Fruit fly (Drosophila melanogaster) whole organism, embryonic: Measurements from ENCODE around the gene mRpL39.

ENCODE experiments used
- CG14014 ChIP-seq: fragments of 200-800 bp; sonication (Bioruptor generic); IDR thresholded peaks from 2 replicates; pipeline ENCODE4 v1.3.6; 2022; ENCODE audit warnings: missing biosample characterization, missing genetic modification characterization
- CG15479 ChIP-seq: fragments of 200-800 bp; sonication (Bioruptor generic); optimal IDR thresholded peaks from 3 replicates; lab custom pipeline; 2019; ENCODE audit warnings: missing biosample characterization, mild to moderate bottlenecking, missing genetic modification characterization, moderate library complexity
- CG16815 ChIP-seq: fragments of 200-800 bp; sonication (Bioruptor generic); optimal IDR thresholded peaks from 3 replicates; lab custom pipeline; 2017; ENCODE audit warnings: missing biosample characterization, mild to moderate bottlenecking, missing genetic modification characterization
- CG16863 ChIP-seq: fragments of 200-800 bp; sonication (Bioruptor generic); optimal IDR thresholded peaks from 3 replicates; lab custom pipeline; 2016; ENCODE audit warnings: missing biosample characterization, missing genetic modification characterization
- CG17328 ChIP-seq: fragments of 200-800 bp; sonication (Bioruptor generic); IDR thresholded peaks from 2 replicates; pipeline ENCODE4 v1.3.6; 2022; ENCODE audit warnings: missing biosample characterization, missing genetic modification characterization
- CG17361 ChIP-seq: fragments of 200-800 bp; sonication (Bioruptor generic); IDR thresholded peaks from 3 replicates; pipeline ENCODE4 v1.3.6; 2022; ENCODE audit warnings: missing biosample characterization, missing genetic modification characterization
- CG17385 ChIP-seq: fragments of 200-800 bp; sonication (Bioruptor generic); optimal IDR thresholded peaks from 3 replicates; lab custom pipeline; 2018; ENCODE audit warnings: missing biosample characterization, mild to moderate bottlenecking, missing genetic modification characterization
- CG17568 ChIP-seq: fragments of 200-800 bp; sonication (Bioruptor generic); optimal IDR thresholded peaks from 2 replicates; lab custom pipeline; 2018; ENCODE audit warnings: missing biosample characterization, mild to moderate bottlenecking, missing genetic modification characterization, moderate library complexity
- CG18011 ChIP-seq: fragments of 200-800 bp; sonication (Bioruptor generic); optimal IDR thresholded peaks from 2 replicates; lab custom pipeline; 2017; ENCODE audit warnings: missing biosample characterization, missing genetic modification characterization, mild to moderate bottlenecking, moderate library complexity, missing genotype
- CG2116 ChIP-seq: fragments of 200-800 bp; sonication (Bioruptor generic); optimal IDR thresholded peaks from 3 replicates; lab custom pipeline; 2018; ENCODE audit warnings: missing biosample characterization, mild to moderate bottlenecking, missing genetic modification characterization
- CG3065 ChIP-seq: fragments of 200-800 bp; sonication (Bioruptor generic); optimal IDR thresholded peaks from 2 replicates; lab custom pipeline; 2016; ENCODE audit warnings: missing biosample characterization, missing genetic modification characterization
- CG33213 ChIP-seq: fragments of 200-800 bp; sonication (Bioruptor generic); optimal IDR thresholded peaks from 3 replicates; lab custom pipeline; 2016; ENCODE audit warnings: missing biosample characterization, missing genetic modification characterization
- CG34422 ChIP-seq: fragments of 200-800 bp; sonication (Bioruptor generic); IDR thresholded peaks from 3 replicates; pipeline ENCODE4 v1.3.6; 2022; ENCODE audit warnings: missing biosample characterization, missing genetic modification characterization
- CG43689 ChIP-seq: fragments of 200-800 bp; sonication (Bioruptor generic); IDR thresholded peaks from 2 replicates; pipeline ENCODE4 v1.3.6; 2022; ENCODE audit warnings: missing biosample characterization, missing genetic modification characterization
- CG4424 ChIP-seq: fragments of 200-800 bp; sonication (Bioruptor generic); optimal IDR thresholded peaks from 3 replicates; lab custom pipeline; 2016; ENCODE audit warnings: missing biosample characterization, missing genetic modification characterization
- CG6813 ChIP-seq: fragments of 200-800 bp; sonication (Bioruptor generic); optimal IDR thresholded peaks from 2 replicates; lab custom pipeline; 2017; ENCODE audit warnings: missing biosample characterization, missing genetic modification characterization, mild to moderate bottlenecking, moderate library complexity, missing genetic modification reagents
- CG7271 ChIP-seq: fragments of 200-800 bp; sonication (Bioruptor generic); optimal IDR thresholded peaks from 2 replicates; lab custom pipeline; 2018; ENCODE audit warnings: missing biosample characterization, mild to moderate bottlenecking, missing genetic modification characterization, moderate library complexity
- CG7556 ChIP-seq: fragments of 200-800 bp; sonication (Bioruptor generic); optimal IDR thresholded peaks from 2 replicates; lab custom pipeline; 2017; ENCODE audit warnings: missing biosample characterization, mild to moderate bottlenecking, missing genetic modification characterization
- CG8290 ChIP-seq, 3 experiments: fragments of 200-800 bp; sonication (Bioruptor generic); optimal IDR thresholded peaks; 2 replicates each; lab custom pipeline; 2016 to 2019; ENCODE audit warnings: missing biosample characterization in 3 of 3, missing genetic modification characterization in 3 of 3, mild to moderate bottlenecking in 2 of 3, moderate library complexity in 1 of 3
- CHES-1-like ChIP-seq: fragments of 200-800 bp; sonication (Bioruptor generic); optimal IDR thresholded peaks from 2 replicates; lab custom pipeline; 2016; ENCODE audit warnings: missing biosample characterization, missing genetic modification characterization
- Dfd ChIP-seq, 2 experiments: fragments of >200 bp; optimal IDR thresholded peaks; 2 replicates each; lab custom pipeline; 2017; ENCODE audit warnings: missing biosample characterization in 2 of 2, missing genetic modification characterization in 2 of 2
- Dip2 ChIP-seq: fragments of 200-800 bp; sonication (Bioruptor generic); IDR thresholded peaks from 2 replicates; pipeline ENCODE4 v1.3.6; 2022; ENCODE audit warnings: missing biosample characterization, missing genetic modification characterization
- Fer2 ChIP-seq: fragments of 200-800 bp; sonication (Bioruptor generic); optimal IDR thresholded peaks from 2 replicates; lab custom pipeline; 2018; ENCODE audit warnings: missing biosample characterization, mild to moderate bottlenecking, missing genetic modification characterization, moderate library complexity
- Hey ChIP-seq: fragments of 200-800 bp; sonication (Bioruptor generic); optimal IDR thresholded peaks from 3 replicates; lab custom pipeline; 2018; ENCODE audit warnings: missing biosample characterization, mild to moderate bottlenecking, missing genetic modification characterization
- Hsf ChIP-seq: fragments of 200-800 bp; sonication (Bioruptor generic); optimal IDR thresholded peaks from 3 replicates; lab custom pipeline; 2016; ENCODE audit warnings: missing biosample characterization, missing genetic modification characterization
- Lim3 ChIP-seq: fragments of 200-800 bp; sonication (Bioruptor generic); IDR thresholded peaks from 2 replicates; pipeline ENCODE4 v1.3.6; 2022; ENCODE audit warnings: missing biosample characterization, missing genetic modification characterization
- Opbp ChIP-seq: fragments of 200-800 bp; sonication (Bioruptor generic); IDR thresholded peaks from 3 replicates; pipeline ENCODE4 v1.3.6; 2022; ENCODE audit warnings: missing biosample characterization, missing genetic modification characterization; ENCODE audit not compliant: partially characterized antibody
- Scr ChIP-seq: fragments of 200-800 bp; sonication (Bioruptor generic); IDR thresholded peaks from 2 replicates; pipeline ENCODE4 v1.3.6; 2022; ENCODE audit warnings: missing biosample characterization, missing genetic modification characterization; ENCODE audit not compliant: partially characterized antibody
- chn ChIP-seq: fragments of 200-800 bp; sonication (Bioruptor generic); optimal IDR thresholded peaks from 2 replicates; lab custom pipeline; 2016; ENCODE audit warnings: missing biosample characterization, missing genetic modification characterization
- crc ChIP-seq: fragments of 200-800 bp; sonication (Bioruptor generic); optimal IDR thresholded peaks from 2 replicates; lab custom pipeline; 2016; ENCODE audit warnings: missing biosample characterization, missing genetic modification characterization
- disco-r ChIP-seq: fragments of 200-800 bp; sonication (Bioruptor generic); optimal IDR thresholded peaks from 2 replicates; lab custom pipeline; 2016; ENCODE audit warnings: missing biosample characterization, missing genetic modification characterization
- dmrt11E ChIP-seq: fragments of 200-800 bp; sonication (Bioruptor generic); optimal IDR thresholded peaks from 3 replicates; lab custom pipeline; 2018; ENCODE audit warnings: missing biosample characterization, mild to moderate bottlenecking, missing genetic modification characterization, moderate library complexity
- dysf ChIP-seq: fragments of 200-800 bp; sonication (Bioruptor generic); IDR thresholded peaks from 3 replicates; pipeline ENCODE4 v1.3.6; 2022; ENCODE audit warnings: missing biosample characterization, missing genetic modification characterization
- esg ChIP-seq: fragments of 200-800 bp; sonication (Bioruptor generic); conservative IDR thresholded peaks from 2 replicates; pipeline ENCODE4 v1.3.6; 2022; ENCODE audit warnings: missing biosample characterization, missing genetic modification characterization
- fd96Cb ChIP-seq: fragments of 200-800 bp; sonication (Bioruptor generic); optimal IDR thresholded peaks from 2 replicates; lab custom pipeline; 2018; ENCODE audit warnings: missing biosample characterization, mild to moderate bottlenecking, missing genetic modification characterization, moderate library complexity
- gce ChIP-seq: fragments of 200-800 bp; sonication (Bioruptor generic); IDR thresholded peaks from 3 replicates; pipeline ENCODE4 v1.3.6; 2022; ENCODE audit warnings: missing biosample characterization, missing genetic modification characterization
- gem ChIP-seq: fragments of 200-800 bp; sonication (Bioruptor generic); optimal IDR thresholded peaks from 2 replicates; lab custom pipeline; 2019; ENCODE audit warnings: missing biosample characterization, mild to moderate bottlenecking, missing genetic modification characterization, moderate library complexity
- grau ChIP-seq: fragments of 200-800 bp; optimal IDR thresholded peaks from 3 replicates; lab custom pipeline; 2019; ENCODE audit warnings: missing biosample characterization, mild to moderate bottlenecking, missing genetic modification characterization, moderate library complexity
- grn ChIP-seq: fragments of 200-800 bp; sonication (Bioruptor generic); optimal IDR thresholded peaks from 3 replicates; lab custom pipeline; 2017; ENCODE audit warnings: missing biosample characterization, missing genetic modification characterization
- gsb-n ChIP-seq: fragments of 200-800 bp; sonication (Bioruptor generic); optimal IDR thresholded peaks from 3 replicates; lab custom pipeline; 2018; ENCODE audit warnings: missing biosample characterization, mild to moderate bottlenecking, missing genetic modification characterization
- kah ChIP-seq: fragments of 200-800 bp; sonication (Bioruptor generic); optimal IDR thresholded peaks from 2 replicates; lab custom pipeline; 2018; ENCODE audit warnings: missing biosample characterization, mild to moderate bottlenecking, missing genetic modification characterization
- kni ChIP-seq: fragments of 200-800 bp; sonication (Bioruptor generic); optimal IDR thresholded peaks from 3 replicates; lab custom pipeline; 2017; ENCODE audit warnings: mild to moderate bottlenecking, missing biosample characterization, missing genetic modification reagents, missing genetic modification characterization
- oc ChIP-seq: fragments of 200-800 bp; sonication (Bioruptor generic); optimal IDR thresholded peaks from 2 replicates; lab custom pipeline; 2018; ENCODE audit warnings: missing biosample characterization, mild to moderate bottlenecking, missing genetic modification characterization, moderate library complexity
- sc ChIP-seq, 3 experiments: fragments of >200 bp in 2 of 3; fragments of 200-800 bp in 1 of 3; sonication (Bioruptor generic) in 1 of 3; optimal IDR thresholded peaks; 2 replicates in 2 of 3; 3 replicates in 1 of 3; lab custom pipeline; 2017; ENCODE audit warnings: mild to moderate bottlenecking in 1 of 3, missing biosample characterization in 1 of 3, missing genetic modification characterization in 1 of 3, missing genetic modification reagents in 1 of 3
- sens ChIP-seq: fragments of 200-800 bp; sonication (Bioruptor generic); peaks from one replicate; lab custom pipeline; 2016; ENCODE audit warnings: missing biosample characterization, missing genetic modification characterization
- sqz ChIP-seq: fragments of 200-800 bp; sonication (Bioruptor generic); optimal IDR thresholded peaks from 3 replicates; lab custom pipeline; 2018; ENCODE audit warnings: missing biosample characterization, mild to moderate bottlenecking, missing genetic modification characterization
- tgo ChIP-seq: fragments of 200-800 bp; sonication (Bioruptor generic); IDR thresholded peaks from 3 replicates; pipeline ENCODE4 v1.3.6; 2022; ENCODE audit warnings: missing biosample characterization, missing genetic modification characterization
- tin ChIP-seq: fragments of 200-800 bp; sonication (Bioruptor generic); optimal IDR thresholded peaks from 3 replicates; lab custom pipeline; 2016; ENCODE audit warnings: missing biosample characterization, missing genetic modification characterization
- yki ChIP-seq: fragments of >200 bp; optimal IDR thresholded peaks from 3 replicates; lab custom pipeline; 2018

The mRpL39 gene

dm6 chr3L:14956288-14957032, 43.0 kb downstream of the mRpL39 start (continued):
- no peak for TF ChIP-seq CG17385 (GFP tag; lab: Kevin White, UChicago)
- no peak for TF ChIP-seq tin
- no peak for TF ChIP-seq grau (tag; lab: Kevin White, UChicago)
- peak; percentile 99 for TF ChIP-seq CG15479 (GFP tag; lab: Kevin White, UChicago)
- peak; percentile 87 for TF ChIP-seq CG6813 (GFP tag; lab: Kevin White, UChicago)
- TF ChIP-seq CG17328 (GFP tag; lab: Robert Waterston, UW): peak; percentile 42; the same call in 1 of the 2 replicates
- peak; percentile 51 for TF ChIP-seq CG2116 (GFP tag; lab: Kevin White, UChicago)
- no peak for TF ChIP-seq dysf (GFP tag; lab: Robert Waterston, UW)
- peak; percentile 46 for TF ChIP-seq gem (tag; lab: Kevin White, UChicago)
- TF ChIP-seq Dfd (GFP tag; optimal IDR thresholded peaks at IDR 0.05; lab: Kevin White, UChicago): no peak
- no peak for TF ChIP-seq sc (optimal IDR thresholded peaks at IDR 0.05; lab: Kevin White, UChicago)
- TF ChIP-seq sc (GFP tag; optimal IDR thresholded peaks at IDR 0.05; lab: Kevin White, UChicago): peak; percentile 57
- peak; percentile 92 for TF ChIP-seq CG7271 (tag; lab: Kevin White, UChicago)
- TF ChIP-seq Fer2: no peak
- peak; percentile 29 for TF ChIP-seq CG4424
- TF ChIP-seq grn (GFP tag; lab: Kevin White, UChicago): peak; percentile 88
- no peak for TF ChIP-seq esg (GFP tag; lab: Robert Waterston, UW)
- no peak for TF ChIP-seq Lim3 (GFP tag; lab: Robert Waterston, UW)
- no peak for TF ChIP-seq CG43689 (GFP tag; lab: Robert Waterston, UW)
- TF ChIP-seq dmrt11E (tag; lab: Kevin White, UChicago): peak; percentile 76
- TF ChIP-seq kah (GFP tag; lab: Kevin White, UChicago): no peak
- TF ChIP-seq CG14014 (GFP tag; lab: Robert Waterston, UW): no peak
- peak; percentile 53 for TF ChIP-seq CG8290 (GFP tag; optimal IDR thresholded peaks at IDR 0.05; lab: Kevin White, UChicago)
- TF ChIP-seq CG8290 (tag; optimal IDR thresholded peaks at IDR 0.05; lab: Kevin White, UChicago): peak in 1 of 2 experiments; percentile 80
- TF ChIP-seq CG16815 (GFP tag; lab: Kevin White, UChicago): peak; percentile 2
- no peak for TF ChIP-seq Hsf (GFP tag; lab: Kevin White, UChicago)
- TF ChIP-seq CHES-1-like (GFP tag; lab: Kevin White, UChicago): peak; percentile 18
- no peak for TF ChIP-seq yki (lab: Kevin White, UChicago)
- no peak for TF ChIP-seq CG18011
- TF ChIP-seq fd96Cb (tag; lab: Kevin White, UChicago): no peak
- TF ChIP-seq CG16863 (GFP tag; lab: Kevin White, UChicago): peak; percentile 4
- TF ChIP-seq chn (GFP tag; lab: Kevin White, UChicago): peak; percentile 15
- no peak for TF ChIP-seq CG34422 (GFP tag; lab: Robert Waterston, UW)
- peak; percentile 38 for TF ChIP-seq CG7556 (GFP tag; lab: Kevin White, UChicago)
- TF ChIP-seq gsb-n (tag; lab: Kevin White, UChicago): peak; percentile 36
- no peak for TF ChIP-seq Dip2
- no peak for TF ChIP-seq CG3065 (GFP tag; lab: Kevin White, UChicago)
- peak; percentile 16 for TF ChIP-seq CG33213
- no peak for TF ChIP-seq Hey (tag; lab: Kevin White, UChicago)
- TF ChIP-seq Opbp (GFP tag; lab: Robert Waterston, UW): no peak
- peak; percentile 66 for TF ChIP-seq CG17568 (GFP tag; lab: Kevin White, UChicago)
- TF ChIP-seq CG17361: peak; percentile 42; the same call in 2 of the 3 replicates
- peak; percentile 93 for TF ChIP-seq sens (GFP tag; lab: Kevin White, UChicago)
- TF ChIP-seq gce: no peak
- no peak for TF ChIP-seq Scr (GFP tag; lab: Robert Waterston, UW)
- no peak for TF ChIP-seq oc (tag; lab: Kevin White, UChicago)
- TF ChIP-seq tgo (GFP tag; lab: Robert Waterston, UW): no peak
- TF ChIP-seq sqz (GFP tag; lab: Kevin White, UChicago): peak; percentile 65
- no peak for TF ChIP-seq crc (GFP tag; lab: Kevin White, UChicago)
- TF ChIP-seq disco-r (GFP tag; lab: Kevin White, UChicago): no peak
- TF ChIP-seq kni (GFP tag; lab: Kevin White, UChicago): peak; percentile 52
